Fruit fly (Drosophila melanogaster) whole organism, embryonic: Measurements from ENCODE around the gene Agpat2.

Experiments used
- Adf1 ChIP-seq: fragments of 200-800 bp; sonication (Bioruptor generic); IDR thresholded peaks from 2 replicates; pipeline ENCODE4 v1.3.6; 2022; ENCODE audit warnings: missing biosample characterization, missing genetic modification characterization
- Antp ChIP-seq: fragments of 200-800 bp; sonication (Bioruptor generic); optimal IDR thresholded peaks from 3 replicates; lab custom pipeline; 2016; ENCODE audit warnings: missing biosample characterization, missing genetic modification characterization
- CG11456 ChIP-seq: fragments of 200-800 bp; sonication (Bioruptor generic); IDR thresholded peaks from 3 replicates; pipeline ENCODE4 v1.3.6; 2022; ENCODE audit warnings: missing biosample characterization, missing genetic modification characterization
- CG15011 ChIP-seq: fragments of 200-800 bp; sonication (Bioruptor generic); optimal IDR thresholded peaks from 3 replicates; lab custom pipeline; 2018; ENCODE audit warnings: missing biosample characterization, mild to moderate bottlenecking, missing genetic modification characterization
- CG15269 ChIP-seq: fragments of 200-800 bp; sonication (Bioruptor generic); optimal IDR thresholded peaks from 2 replicates; lab custom pipeline; 2018; ENCODE audit warnings: missing biosample characterization, mild to moderate bottlenecking, missing genetic modification characterization, moderate library complexity
- CG16779 ChIP-seq: fragments of 200-800 bp; sonication (Bioruptor generic); IDR thresholded peaks from 2 replicates; pipeline ENCODE4 v1.3.6; 2022; ENCODE audit warnings: missing biosample characterization, missing genetic modification characterization
- CG18764 ChIP-seq: fragments of 200-800 bp; sonication (Bioruptor generic); optimal IDR thresholded peaks from 3 replicates; lab custom pipeline; 2016; ENCODE audit warnings: missing biosample characterization, missing genetic modification characterization
- CG3065 ChIP-seq: fragments of 200-800 bp; sonication (Bioruptor generic); optimal IDR thresholded peaks from 2 replicates; lab custom pipeline; 2016; ENCODE audit warnings: missing biosample characterization, missing genetic modification characterization
- CG31224 ChIP-seq: fragments of 200-800 bp; sonication (Bioruptor generic); IDR thresholded peaks from 2 replicates; pipeline ENCODE4 v1.3.6; 2022; ENCODE audit warnings: missing biosample characterization, missing genetic modification characterization
- CG4360 ChIP-seq: fragments of 200-800 bp; sonication (Bioruptor generic); IDR thresholded peaks from 2 replicates; pipeline ENCODE4 v1.3.6; 2022; ENCODE audit warnings: missing biosample characterization, missing genetic modification characterization
- CG4854 ChIP-seq: fragments of 200-800 bp; sonication (Bioruptor generic); optimal IDR thresholded peaks from 2 replicates; lab custom pipeline; 2016; ENCODE audit warnings: missing biosample characterization, missing genetic modification characterization, inconsistent platforms
- CG6689 ChIP-seq: fragments of 200-800 bp; sonication (Bioruptor generic); IDR thresholded peaks from 2 replicates; pipeline ENCODE4 v1.3.6; 2022; ENCODE audit warnings: missing biosample characterization, missing genetic modification characterization
- CG7928 ChIP-seq: fragments of 200-800 bp; sonication (Bioruptor generic); optimal IDR thresholded peaks from 2 replicates; lab custom pipeline; 2017; ENCODE audit warnings: missing biosample characterization, mild to moderate bottlenecking, missing genetic modification characterization
- CG7987 ChIP-seq: fragments of 200-800 bp; sonication (Bioruptor generic); optimal IDR thresholded peaks from 2 replicates; lab custom pipeline; 2018; ENCODE audit warnings: missing biosample characterization, mild to moderate bottlenecking, missing genetic modification characterization, moderate library complexity
- CG8290 ChIP-seq, 3 experiments: fragments of 200-800 bp; sonication (Bioruptor generic); optimal IDR thresholded peaks; 2 replicates each; lab custom pipeline; 2016 to 2019; ENCODE audit warnings: missing biosample characterization in 3 of 3, missing genetic modification characterization in 3 of 3, mild to moderate bottlenecking in 2 of 3, moderate library complexity in 1 of 3
- CG8359 ChIP-seq: fragments of 200-800 bp; sonication (Bioruptor generic); optimal IDR thresholded peaks from 2 replicates; lab custom pipeline; 2017; ENCODE audit warnings: missing biosample characterization, mild to moderate bottlenecking, missing genetic modification characterization, borderline replicate concordance
- CrebB ChIP-seq: fragments of 200-800 bp; sonication (Bioruptor generic); optimal IDR thresholded peaks from 3 replicates; lab custom pipeline; 2018; ENCODE audit warnings: missing biosample characterization, mild to moderate bottlenecking, missing genetic modification characterization
- Dip3 ChIP-seq: fragments of 200-800 bp; sonication (Bioruptor generic); optimal IDR thresholded peaks from 3 replicates; lab custom pipeline; 2016; ENCODE audit warnings: missing biosample characterization, missing genetic modification characterization
- Dll ChIP-seq: fragments of 200-800 bp; sonication (Bioruptor generic); IDR thresholded peaks from 4 replicates; pipeline ENCODE4 v1.3.6; 2022; ENCODE audit warnings: missing biosample characterization, missing genetic modification characterization; ENCODE audit not compliant: partially characterized antibody
- Doc2 ChIP-seq: fragments of 200-800 bp; sonication (Bioruptor generic); IDR thresholded peaks from 2 replicates; pipeline ENCODE4 v1.3.6; 2022; ENCODE audit warnings: missing biosample characterization, missing genetic modification characterization
- Dref ChIP-seq: fragments of 200-800 bp; sonication (Bioruptor generic); IDR thresholded peaks from 2 replicates; pipeline ENCODE4 v1.3.6; 2022; ENCODE audit warnings: missing biosample characterization, missing genetic modification characterization
- Fer3 ChIP-seq: fragments of 200-800 bp; sonication (Bioruptor generic); optimal IDR thresholded peaks from 2 replicates; lab custom pipeline; 2018; ENCODE audit warnings: missing biosample characterization, mild to moderate bottlenecking, missing genetic modification characterization, moderate library complexity
- Gsc ChIP-seq: fragments of 200-800 bp; sonication (Bioruptor generic); IDR thresholded peaks from 2 replicates; pipeline ENCODE4 v1.3.6; 2022; ENCODE audit warnings: missing biosample characterization, missing genetic modification characterization
- H15 ChIP-seq: fragments of 200-800 bp; sonication (Bioruptor generic); IDR thresholded peaks from 3 replicates; pipeline ENCODE4 v1.3.6; 2022; ENCODE audit warnings: missing biosample characterization, missing genetic modification characterization
- Lhr ChIP-seq: fragments of 200-800 bp; sonication (Bioruptor generic); optimal IDR thresholded peaks from 3 replicates; lab custom pipeline; 2017; ENCODE audit warnings: mild to moderate bottlenecking, missing biosample characterization, missing genetic modification reagents, missing genetic modification characterization
- Lim3 ChIP-seq: fragments of 200-800 bp; sonication (Bioruptor generic); IDR thresholded peaks from 2 replicates; pipeline ENCODE4 v1.3.6; 2022; ENCODE audit warnings: missing biosample characterization, missing genetic modification characterization
- Mrtf ChIP-seq: fragments of 200-800 bp; sonication (Bioruptor generic); IDR thresholded peaks from 3 replicates; pipeline ENCODE4 v1.3.6; 2022; ENCODE audit warnings: missing biosample characterization, missing genetic modification characterization
- Nf-YA ChIP-seq: fragments of 200-800 bp; sonication (Bioruptor generic); IDR thresholded peaks from 2 replicates; pipeline ENCODE4 v1.3.6; 2022; ENCODE audit warnings: missing biosample characterization, missing genetic modification characterization
- Nf-YB ChIP-seq: fragments of 200-800 bp; sonication (Bioruptor generic); optimal IDR thresholded peaks from 3 replicates; lab custom pipeline; 2019; ENCODE audit warnings: missing biosample characterization, mild to moderate bottlenecking, missing genetic modification characterization, moderate library complexity
- Pdp1 ChIP-seq, 2 experiments: fragments of 200-800 bp; sonication (Bioruptor generic); optimal IDR thresholded peaks; 3 replicates each; lab custom pipeline; 2016; ENCODE audit warnings: missing biosample characterization in 2 of 2, missing genetic modification characterization in 2 of 2, mild to moderate bottlenecking in 1 of 2, moderate library complexity in 1 of 2
- Six4 ChIP-seq: fragments of 200-800 bp; sonication (Bioruptor generic); optimal IDR thresholded peaks from 2 replicates; lab custom pipeline; 2016; ENCODE audit warnings: missing biosample characterization, missing genetic modification characterization
- TFAM ChIP-seq: fragments of 200-800 bp; sonication (Bioruptor generic); optimal IDR thresholded peaks from 2 replicates; lab custom pipeline; 2017; ENCODE audit warnings: missing biosample characterization, missing genetic modification characterization, inconsistent platforms
- Tbp ChIP-seq: fragments of >200 bp; optimal IDR thresholded peaks from 2 replicates; lab custom pipeline; 2018; ENCODE audit warnings: missing biosample characterization, missing genetic modification characterization
- Trl ChIP-seq, 3 experiments: fragments of >200 bp in 2 of 3; fragments of 200-800 bp in 1 of 3; sonication (Bioruptor generic) in 1 of 3; optimal IDR thresholded peaks; 2 replicates in 1 of 3; 3 replicates in 2 of 3; lab custom pipeline; 2016 to 2017; ENCODE audit warnings: missing biosample characterization in 1 of 3, missing genetic modification characterization in 1 of 3
- ac ChIP-seq: fragments of 200-800 bp; sonication (Bioruptor generic); optimal IDR thresholded peaks from 3 replicates; lab custom pipeline; 2017; ENCODE audit warnings: missing biosample characterization, mild to moderate bottlenecking, missing genetic modification characterization
- cg ChIP-seq: fragments of 200-800 bp; sonication (Bioruptor generic); optimal IDR thresholded peaks from 3 replicates; lab custom pipeline; 2019; ENCODE audit warnings: missing biosample characterization, mild to moderate bottlenecking, missing genetic modification characterization, moderate library complexity
- chinmo ChIP-seq: fragments of 200-800 bp; sonication (Bioruptor generic); IDR thresholded peaks from 4 replicates; pipeline ENCODE4 v1.3.6; 2022; ENCODE audit warnings: missing biosample characterization, missing genetic modification characterization; ENCODE audit not compliant: partially characterized antibody
- dan ChIP-seq: fragments of 200-800 bp; sonication (Bioruptor generic); IDR thresholded peaks from 2 replicates; pipeline ENCODE4 v1.3.6; 2022; ENCODE audit warnings: missing biosample characterization, missing genetic modification characterization
- ind ChIP-seq: fragments of 200-800 bp; sonication (Bioruptor generic); optimal IDR thresholded peaks from 3 replicates; lab custom pipeline; 2016; ENCODE audit warnings: missing biosample characterization, missing genetic modification characterization
- mld ChIP-seq: fragments of 200-800 bp; sonication (Bioruptor generic); IDR thresholded peaks from 3 replicates; pipeline ENCODE4 v1.3.6; 2022; ENCODE audit warnings: missing biosample characterization, missing genetic modification characterization; ENCODE audit not compliant: partially characterized antibody
- nerfin-1 ChIP-seq: fragments of 200-800 bp; sonication (Bioruptor generic); optimal IDR thresholded peaks from 3 replicates; lab custom pipeline; 2019; ENCODE audit warnings: missing biosample characterization, mild to moderate bottlenecking, missing genetic modification characterization, moderate library complexity
- odd ChIP-seq: fragments of 200-800 bp; sonication (Bioruptor generic); optimal IDR thresholded peaks from 2 replicates; lab custom pipeline; 2017; ENCODE audit warnings: missing biosample characterization, mild to moderate bottlenecking, missing genetic modification characterization
- p53 ChIP-seq: fragments of 200-800 bp; sonication (Bioruptor generic); optimal IDR thresholded peaks from 2 replicates; lab custom pipeline; 2016; ENCODE audit warnings: missing biosample characterization, missing genetic modification characterization
- pzg ChIP-seq: fragments of 200-800 bp; sonication (Bioruptor generic); optimal IDR thresholded peaks from 3 replicates; lab custom pipeline; 2018; ENCODE audit warnings: missing biosample characterization, mild to moderate bottlenecking, missing genetic modification characterization, moderate library complexity
- sc ChIP-seq, 3 experiments: fragments of >200 bp in 2 of 3; fragments of 200-800 bp in 1 of 3; sonication (Bioruptor generic) in 1 of 3; optimal IDR thresholded peaks; 2 replicates in 2 of 3; 3 replicates in 1 of 3; lab custom pipeline; 2017; ENCODE audit warnings: mild to moderate bottlenecking in 1 of 3, missing biosample characterization in 1 of 3, missing genetic modification characterization in 1 of 3, missing genetic modification reagents in 1 of 3
- sens ChIP-seq: fragments of 200-800 bp; sonication (Bioruptor generic); peaks from one replicate; lab custom pipeline; 2016; ENCODE audit warnings: missing biosample characterization, missing genetic modification characterization
- stc ChIP-seq: fragments of 200-800 bp; sonication (Bioruptor generic); IDR thresholded peaks from 2 replicates; pipeline ENCODE4 v1.3.6; 2022; ENCODE audit warnings: missing biosample characterization, missing genetic modification characterization
- trh ChIP-seq: fragments of 200-800 bp; sonication (Bioruptor generic); optimal IDR thresholded peaks from 2 replicates; lab custom pipeline; 2016; ENCODE audit warnings: missing biosample characterization, missing genetic modification characterization
- unpg ChIP-seq: fragments of 200-800 bp; sonication (Bioruptor generic); optimal IDR thresholded peaks from 3 replicates; lab custom pipeline; 2018; ENCODE audit warnings: missing biosample characterization, mild to moderate bottlenecking, missing genetic modification characterization, moderate library complexity
- zen2 ChIP-seq: fragments of 200-800 bp; sonication (Bioruptor generic); IDR thresholded peaks from 3 replicates; pipeline ENCODE4 v1.3.6; 2022; ENCODE audit warnings: missing biosample characterization, missing genetic modification characterization; ENCODE audit not compliant: partially characterized antibody

Gene Agpat2

dm6 chr2L:8419382-8419940 lies 44.3 kb downstream of the Agpat2 start (continued):
- TF ChIP-seq CG15011 (GFP tag; lab: Kevin White, UChicago) (no peak), Adf1 (peak; percentile 87), Gsc (no peak), CG8290 (GFP tag; optimal IDR thresholded peaks at IDR 0.05; lab: Kevin White, UChicago) (no peak), CG8290 (tag; optimal IDR thresholded peaks at IDR 0.05; lab: Kevin White, UChicago) (no peak), CG11456 (no peak), chinmo (0 out of 4 replicates have a peak, but pooled peaks have one; percentile 47), TFAM (no peak), sens (peak; percentile 22), Nf-YB (no peak), CG16779 (GFP tag; lab: Robert Waterston, UW) (no peak), odd (peak; percentile 36), CG18764 (GFP tag; lab: Kevin White, UChicago) (no peak), mld (GFP tag; lab: Robert Waterston, UW) (no peak), ind (GFP tag; lab: Kevin White, UChicago) (no peak), CG7928 (no peak), CG7987 (GFP tag; lab: Kevin White, UChicago) (no peak), Trl (optimal IDR thresholded peaks at IDR 0.05; lab: Kevin White, UChicago) (no peak), Trl (GFP tag; optimal IDR thresholded peaks at IDR 0.05; lab: Kevin White, UChicago) (no peak), Pdp1 (GFP tag; optimal IDR thresholded peaks at IDR 0.05; lab: Kevin White, UChicago) (no peak), Dip3 (GFP tag; lab: Kevin White, UChicago) (no peak), Lim3 (GFP tag; lab: Robert Waterston, UW) (no peak), Six4 (no peak), stc (GFP tag; lab: Robert Waterston, UW) (no peak), CG8359 (GFP tag; lab: Kevin White, UChicago) (no peak), H15 (GFP tag; lab: Robert Waterston, UW) (no peak), p53 (no peak), unpg (GFP tag; lab: Kevin White, UChicago) (no peak), Nf-YA (no peak), Lhr (no peak), Antp (GFP tag; lab: Kevin White, UChicago) (no peak), CG31224 (GFP tag; lab: Robert Waterston, UW) (no peak), CG4360 (peak; percentile 69), pzg (GFP tag; lab: Kevin White, UChicago) (no peak), dan (no peak), Mrtf (GFP tag; lab: Robert Waterston, UW) (0 out of 3 replicates have a peak, but pooled peaks have one; percentile 17), Fer3 (tag; lab: Kevin White, UChicago) (no peak), cg (GFP tag; lab: Kevin White, UChicago) (peak; percentile 68), Dref (GFP tag; lab: Robert Waterston, UW) (no peak), zen2 (GFP tag; lab: Robert Waterston, UW) (no peak), CrebB (no peak), CG3065 (GFP tag; lab: Kevin White, UChicago) (no peak), nerfin-1 (tag; lab: Kevin White, UChicago) (no peak), Doc2 (GFP tag; lab: Robert Waterston, UW) (no peak), Dll (GFP tag; lab: Robert Waterston, UW) (no peak), CG6689 (no peak), CG15269 (tag; lab: Kevin White, UChicago) (no peak), Tbp (no peak), trh (GFP tag; lab: Kevin White, UChicago) (no peak), sc (optimal IDR thresholded peaks at IDR 0.05; lab: Kevin White, UChicago) (no peak), sc (GFP tag; optimal IDR thresholded peaks at IDR 0.05; lab: Kevin White, UChicago) (no peak), ac (GFP tag; lab: Kevin White, UChicago) (no peak), CG4854 (GFP tag; lab: Kevin White, UChicago) (no peak)
